Worm (Caenorhabditis elegans) whole organism, mixed stage, embryonic: ENCODE results near the gene kvs-5.

Source experiments
- drap-1 ChIP-seq: fragments of 200-800 bp; sonication (Bioruptor generic); optimal IDR thresholded peaks from 3 replicates; lab custom pipeline; 2018; ENCODE audit warnings: mild to moderate bottlenecking, missing genetic modification characterization, missing compliant biosample characterization
- elt-1 ChIP-seq: sonication (generic microtip); optimal IDR thresholded peaks from 2 replicates; lab custom pipeline; 2017; ENCODE audit warnings: missing genetic modification characterization, mild to moderate bottlenecking, missing compliant biosample characterization, antibody characterized with exemption, moderate library complexity, borderline replicate concordance; ENCODE audit not compliant: insufficient read depth
- lin-13 ChIP-seq: fragments of 150-350 bp; optimal IDR thresholded peaks from 2 replicates; lab custom pipeline; 2014; ENCODE audit warnings: missing biosample characterization, missing genetic modification characterization
- mab-5 ChIP-seq: fragments of 150-350 bp; optimal IDR thresholded peaks from 2 replicates; lab custom pipeline; 2014; ENCODE audit warnings: missing biosample characterization, missing genetic modification characterization
- mep-1 ChIP-seq: fragments of 150-350 bp; optimal IDR thresholded peaks from 2 replicates; lab custom pipeline; 2017; ENCODE audit warnings: missing biosample characterization, missing genetic modification reagents, missing genetic modification characterization, inconsistent platforms
- mls-2 ChIP-seq: sonication (generic microtip); optimal IDR thresholded peaks from 2 replicates; lab custom pipeline; 2016; ENCODE audit warnings: mild to moderate bottlenecking, missing genetic modification characterization, moderate library complexity, missing compliant biosample characterization
- nhr-28 ChIP-seq: fragments of 150-350 bp; optimal IDR thresholded peaks from 2 replicates; lab custom pipeline; 2014; ENCODE audit warnings: missing biosample characterization, missing genetic modification characterization
- unc-39 ChIP-seq: fragments of 150-350 bp; optimal IDR thresholded peaks from 2 replicates; lab custom pipeline; 2014; ENCODE audit warnings: missing biosample characterization, missing genetic modification characterization
- unc-62 ChIP-seq: fragments of 150-350 bp; optimal IDR thresholded peaks from 2 replicates; lab custom pipeline; 2014; ENCODE audit warnings: missing biosample characterization, missing genetic modification reagents, missing genetic modification characterization
- zip-8 ChIP-seq: fragments of 150-350 bp; optimal IDR thresholded peaks from 2 replicates; lab custom pipeline; 2014; ENCODE audit warnings: missing biosample characterization, missing genetic modification characterization

- TF ChIP-seq unc-39 (tag; lab: Kevin White, UChicago) = no peak
- TF ChIP-seq mab-5 (tag; lab: Kevin White, UChicago) = no peak
- TF ChIP-seq mls-2 = no peak
- no peak for TF ChIP-seq unc-62 (GFP tag; lab: Kevin White, UChicago)
- no peak for TF ChIP-seq elt-1 (tag; lab: Kevin White, UChicago)
- TF ChIP-seq nhr-28 (tag; lab: Kevin White, UChicago) = no peak
- TF ChIP-seq zip-8 (tag; lab: Kevin White, UChicago) = no peak
- TF ChIP-seq drap-1 (GFP tag; lab: Kevin White, UChicago) = no peak
- no peak for TF ChIP-seq mep-1 (tag; lab: Kevin White, UChicago)
- TF ChIP-seq lin-13 = no peak
Measured at ce11 chrIV:768312-768711, 31.8 kb downstream of the kvs-5 start, which contains the start of gene F56B3.2.
